Fruit fly (Drosophila melanogaster) whole organism, adult: Measurements from ENCODE around the gene CG42458.

Experiments used
- CG11617 ChIP-seq: fragments of 200-800 bp; sonication (Bioruptor generic); optimal IDR thresholded peaks from 2 replicates; lab custom pipeline; 2017; ENCODE audit warnings: mild to moderate bottlenecking, missing biosample characterization, missing genetic modification reagents, missing genetic modification characterization
- CG12768 ChIP-seq: fragments of 200-800 bp; sonication (Bioruptor generic); optimal IDR thresholded peaks from 2 replicates; lab custom pipeline; 2017; ENCODE audit warnings: missing biosample characterization, missing genetic modification characterization, mild to moderate bottlenecking, moderate library complexity, missing genetic modification reagents
- CG14711 ChIP-seq: fragments of 200-800 bp; sonication (Bioruptor generic); optimal IDR thresholded peaks from 2 replicates; lab custom pipeline; 2018; ENCODE audit warnings: missing biosample characterization, mild to moderate bottlenecking, missing genetic modification characterization, moderate library complexity
- CG1620 ChIP-seq: fragments of 200-800 bp; sonication (Bioruptor generic); optimal IDR thresholded peaks from 2 replicates; lab custom pipeline; 2016; ENCODE audit warnings: missing biosample characterization, missing genetic modification characterization
- CG33017 ChIP-seq: fragments of 200-800 bp; sonication (Bioruptor generic); optimal IDR thresholded peaks from 2 replicates; lab custom pipeline; 2018; ENCODE audit warnings: missing biosample characterization, mild to moderate bottlenecking, missing genetic modification characterization, moderate library complexity
- CG5204 ChIP-seq: fragments of 200-800 bp; sonication (Bioruptor generic); optimal IDR thresholded peaks from 2 replicates; lab custom pipeline; 2016; ENCODE audit warnings: missing biosample characterization, missing genetic modification characterization
- CG7045 ChIP-seq: fragments of 200-800 bp; sonication (Bioruptor generic); optimal IDR thresholded peaks from 2 replicates; lab custom pipeline; 2017; ENCODE audit warnings: missing biosample characterization, mild to moderate bottlenecking, missing genetic modification characterization
- CG7101 ChIP-seq: fragments of 200-800 bp; sonication (Bioruptor generic); optimal IDR thresholded peaks from 2 replicates; lab custom pipeline; 2018; ENCODE audit warnings: missing biosample characterization, mild to moderate bottlenecking, missing genetic modification characterization, moderate library complexity
- Clk ChIP-seq: fragments of 200-800 bp; sonication (Bioruptor generic); optimal IDR thresholded peaks from 2 replicates; lab custom pipeline; 2017; ENCODE audit warnings: missing biosample characterization, missing genetic modification characterization
- Crg-1 ChIP-seq: fragments of 200-800 bp; sonication (Bioruptor generic); optimal IDR thresholded peaks from 2 replicates; lab custom pipeline; 2016; ENCODE audit warnings: missing biosample characterization, missing genetic modification characterization
- Hr96 ChIP-seq: fragments of 200-800 bp; sonication (Bioruptor generic); optimal IDR thresholded peaks from 2 replicates; lab custom pipeline; 2016; ENCODE audit warnings: missing biosample characterization, missing genetic modification characterization
- Mnt ChIP-seq: fragments of 200-800 bp; sonication (Bioruptor generic); optimal IDR thresholded peaks from 2 replicates; lab custom pipeline; 2016; ENCODE audit warnings: missing biosample characterization, mild to moderate bottlenecking, missing genetic modification characterization
- bab1 ChIP-seq: fragments of 200-800 bp; sonication (Bioruptor generic); optimal IDR thresholded peaks from 3 replicates; lab custom pipeline; 2019; ENCODE audit warnings: missing biosample characterization, mild to moderate bottlenecking, missing genetic modification characterization, moderate library complexity
- cic ChIP-seq: fragments of 200-800 bp; sonication (Bioruptor generic); optimal IDR thresholded peaks from 2 replicates; lab custom pipeline; 2017; ENCODE audit warnings: missing biosample characterization, mild to moderate bottlenecking, missing genetic modification characterization, moderate library complexity
- cnc ChIP-seq, 2 experiments: fragments of >200 bp; optimal IDR thresholded peaks; 2 replicates each; lab custom pipeline; 2017
- kay ChIP-seq: fragments of 200-800 bp; sonication (Bioruptor generic); peaks from one replicate; lab custom pipeline; 2016; ENCODE audit warnings: missing biosample characterization, missing genetic modification characterization, borderline replicate concordance
- ovo ChIP-seq: fragments of 200-800 bp; sonication (Bioruptor generic); optimal IDR thresholded peaks from 2 replicates; lab custom pipeline; 2016; ENCODE audit warnings: missing biosample characterization, missing genetic modification characterization
- pad ChIP-seq: fragments of 200-800 bp; sonication (Bioruptor generic); optimal IDR thresholded peaks from 3 replicates; lab custom pipeline; 2017; ENCODE audit warnings: missing biosample characterization, missing genetic modification characterization, mild to moderate bottlenecking, moderate library complexity, missing genetic modification reagents
- tj ChIP-seq: fragments of 200-800 bp; sonication (Bioruptor generic); optimal IDR thresholded peaks from 3 replicates; lab custom pipeline; 2017; ENCODE audit warnings: missing biosample characterization, mild to moderate bottlenecking, missing genetic modification characterization, moderate library complexity
- toe ChIP-seq: fragments of 200-800 bp; sonication (Bioruptor generic); optimal IDR thresholded peaks from 2 replicates; lab custom pipeline; 2016; ENCODE audit warnings: missing biosample characterization, missing genetic modification characterization

Gene CG42458

DNA sequence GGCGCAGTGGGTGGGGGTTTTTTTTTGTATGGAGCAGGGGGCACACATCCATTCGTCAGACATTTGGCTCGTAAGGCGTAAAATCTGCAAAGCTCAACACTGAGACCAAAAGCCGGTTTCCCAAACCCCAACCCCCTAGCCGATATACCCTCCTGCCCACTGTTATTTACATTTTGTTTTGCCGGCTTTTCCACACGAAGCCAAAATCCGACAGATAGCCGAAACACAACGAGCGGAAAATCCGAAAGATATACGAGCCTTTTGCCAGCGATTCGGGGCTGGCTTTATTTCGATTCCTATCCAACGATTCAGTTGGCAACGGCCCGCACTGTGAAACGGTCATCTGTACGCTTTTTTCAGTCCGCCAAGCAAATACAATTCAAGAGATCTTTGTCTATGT lies at the start of gene CG42458:
TSS of gene CG42458 (plus strand) at position 311 of the 400 bp plus-strand sequence.
- TF ChIP-seq kay (GFP tag; lab: Kevin White, UChicago) (peak; percentile 68), CG7101 (tag; lab: Kevin White, UChicago) (no peak), Mnt (GFP tag; lab: Kevin White, UChicago) (no peak)

DNA sequence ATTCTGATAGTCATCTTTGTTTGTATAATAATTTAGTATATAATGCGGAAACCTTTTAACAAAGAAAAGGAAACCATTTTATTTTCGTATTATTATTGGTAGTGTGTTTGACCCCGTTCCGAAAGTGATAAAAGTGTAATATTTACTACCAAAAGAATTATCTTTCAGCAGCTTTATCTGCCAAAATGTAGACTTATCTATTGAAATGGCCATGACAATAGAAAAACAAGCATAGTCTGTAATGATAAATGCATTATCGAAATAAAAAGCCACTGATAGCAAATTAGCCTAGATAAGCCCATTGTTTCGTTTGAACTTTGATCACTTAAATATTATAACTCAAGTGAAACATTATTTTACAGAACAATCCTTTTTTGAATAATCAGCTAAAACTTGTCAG lies 47.5 kb upstream of the CG42458 start:
- TF ChIP-seq Clk (GFP tag; lab: Kevin White, UChicago) (no peak), cic (no peak), ovo (GFP tag; lab: Kevin White, UChicago) (no peak), CG7101 (tag; lab: Kevin White, UChicago) (no peak), bab1 (GFP tag; lab: Kevin White, UChicago) (no peak)

- TF ChIP-seq tj (GFP tag; lab: Kevin White, UChicago) (no peak), bab1 (GFP tag; lab: Kevin White, UChicago) (no peak), Mnt (GFP tag; lab: Kevin White, UChicago) (no peak), cic (no peak)
Measured at dm6 chr3L:7376830-7377229, 46.8 kb upstream of the CG42458 start.

- TF ChIP-seq CG1620 (GFP tag; lab: Kevin White, UChicago) = no peak
- peak; percentile 13 for TF ChIP-seq cic
Measured at dm6 chr3L:7380395-7380794, 43.2 kb upstream of the CG42458 start.

DNA sequence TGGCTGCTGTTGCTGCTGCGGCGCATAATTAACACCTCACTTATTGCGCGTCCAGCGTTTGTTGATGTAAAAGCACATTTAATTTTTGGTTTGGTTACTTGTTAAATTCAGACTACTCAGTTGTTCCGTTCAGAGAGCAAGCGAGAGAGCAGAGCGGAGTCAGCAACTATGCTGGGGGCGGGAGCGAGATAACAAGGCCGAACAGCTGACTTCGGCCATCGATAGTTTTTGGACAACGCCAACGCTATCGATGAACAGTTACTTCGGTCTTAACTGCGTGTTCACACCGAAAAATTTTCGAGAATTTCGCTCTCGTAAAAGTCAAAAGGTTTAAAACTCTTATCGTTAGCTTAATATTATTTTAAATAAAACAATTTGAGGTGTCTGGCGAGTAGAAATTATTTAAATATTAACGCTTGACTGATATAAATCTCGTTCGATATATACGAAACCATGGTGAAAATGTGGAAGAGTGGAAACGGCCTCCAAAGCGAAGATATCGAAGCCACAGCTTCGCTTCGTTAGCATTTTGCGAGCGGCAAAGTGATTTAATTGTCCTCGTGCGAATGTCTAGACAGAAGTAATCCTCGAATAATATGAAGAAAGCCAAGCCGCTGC lies 42.2 kb upstream of the CG42458 start, which contains the start of the genes SMSr and smid:
TSS of gene SMSr (minus strand) at position 116 of the 618 bp plus-strand sequence.
TSS of gene smid (plus strand) at position 256 of the 618 bp plus-strand sequence.
- TF ChIP-seq CG7101 (tag; lab: Kevin White, UChicago) (peak; percentile 46), CG11617 (peak; percentile 61), Mnt (GFP tag; lab: Kevin White, UChicago) (peak; percentile 67), cic (no peak), ovo (GFP tag; lab: Kevin White, UChicago) (peak; percentile 53), bab1 (GFP tag; lab: Kevin White, UChicago) (peak; percentile 55), CG7045 (GFP tag; lab: Kevin White, UChicago) (peak; percentile 23), kay (GFP tag; lab: Kevin White, UChicago) (peak; percentile 91), toe (no peak), Crg-1 (GFP tag; lab: Kevin White, UChicago) (peak; percentile 43), CG1620 (GFP tag; lab: Kevin White, UChicago) (peak; percentile 64), CG33017 (tag; lab: Kevin White, UChicago) (peak; percentile 0), cnc (optimal IDR thresholded peaks at IDR 0.05; lab: Kevin White, UChicago) (no peak), Hr96 (GFP tag; lab: Kevin White, UChicago) (peak; percentile 66), Clk (GFP tag; lab: Kevin White, UChicago) (no peak), tj (GFP tag; lab: Kevin White, UChicago) (peak; percentile 97), CG12768 (GFP tag; lab: Kevin White, UChicago) (peak; percentile 19), CG14711 (tag; lab: Kevin White, UChicago) (peak; percentile 9), CG5204 (GFP tag; lab: Kevin White, UChicago) (peak; percentile 51), pad (GFP tag; lab: Kevin White, UChicago) (peak; percentile 45)

dm6 chr3L:7387814-7388213 lies 35.8 kb upstream of the CG42458 start, which contains the start of gene CG8564:
Gene CG8564 (minus strand): TSS chr3L:7387914.
- no peak for TF ChIP-seq CG7101 (tag; lab: Kevin White, UChicago)
- TF ChIP-seq CG14711 (tag; lab: Kevin White, UChicago) = no peak
- no peak for TF ChIP-seq cnc (optimal IDR thresholded peaks at IDR 0.05; lab: Kevin White, UChicago)
- TF ChIP-seq Mnt (GFP tag; lab: Kevin White, UChicago) = no peak
- no peak for TF ChIP-seq Clk (GFP tag; lab: Kevin White, UChicago)

dm6 chr3L:7390004-7390403 lies 33.6 kb upstream of the CG42458 start:
- TF ChIP-seq ovo (GFP tag; lab: Kevin White, UChicago) = no peak
- no peak for TF ChIP-seq bab1 (GFP tag; lab: Kevin White, UChicago)
- no peak for TF ChIP-seq CG33017 (tag; lab: Kevin White, UChicago)
- TF ChIP-seq pad (GFP tag; lab: Kevin White, UChicago) = no peak
- TF ChIP-seq CG12768 (GFP tag; lab: Kevin White, UChicago) = no peak
- TF ChIP-seq Hr96 (GFP tag; lab: Kevin White, UChicago) = no peak
- no peak for TF ChIP-seq CG11617
- TF ChIP-seq tj (GFP tag; lab: Kevin White, UChicago) = no peak
- TF ChIP-seq Clk (GFP tag; lab: Kevin White, UChicago) = no peak
- no peak for TF ChIP-seq CG7045 (GFP tag; lab: Kevin White, UChicago)
- TF ChIP-seq CG7101 (tag; lab: Kevin White, UChicago) = no peak
- no peak for TF ChIP-seq cic
